Worm (Caenorhabditis elegans) whole organism, early embryonic: Measurements from ENCODE around the gene cnx-1.

Experiments used
- ama-1 ChIP-seq: fragments of 150-350 bp; optimal IDR thresholded peaks from 2 replicates; lab custom pipeline; 2014
- ceh-36 ChIP-seq: sonication (generic microtip); optimal IDR thresholded peaks from 2 replicates; lab custom pipeline; 2016; ENCODE audit warnings: missing genetic modification characterization, inconsistent platforms, missing compliant biosample characterization
- flt-1 ChIP-seq: fragments of 200-800 bp; sonication (Bioruptor generic); IDR thresholded peaks from 2 replicates; pipeline ENCODE4 v1.3.6; 2022; ENCODE audit warnings: missing genetic modification characterization, missing compliant biosample characterization
- hmbx-1 ChIP-seq: sonication (generic microtip); optimal IDR thresholded peaks from 2 replicates; lab custom pipeline; 2016; ENCODE audit warnings: mild to moderate bottlenecking, missing genetic modification characterization, missing compliant biosample characterization
- hmg-4 ChIP-seq: fragments of 200-800 bp; sonication (Bioruptor generic); optimal IDR thresholded peaks from 2 replicates; lab custom pipeline; 2018; ENCODE audit warnings: mild to moderate bottlenecking, missing genetic modification characterization, missing compliant biosample characterization
- pes-1 ChIP-seq: fragments of 200-800 bp; sonication (Bioruptor generic); IDR thresholded peaks from 2 replicates; pipeline ENCODE4 v1.3.6; 2022; ENCODE audit warnings: missing genetic modification reagents, missing genetic modification characterization, missing compliant biosample characterization
- scrt-1 ChIP-seq: fragments of 200-800 bp; sonication (Bioruptor generic); IDR thresholded peaks from 2 replicates; pipeline ENCODE4 v1.3.6; 2022; ENCODE audit warnings: missing genetic modification characterization, missing compliant biosample characterization
- sea-1 ChIP-seq: fragments of 200-800 bp; sonication (Bioruptor generic); conservative IDR thresholded peaks from 2 replicates; pipeline ENCODE4 v1.3.6; 2022; ENCODE audit warnings: missing genetic modification characterization, missing compliant biosample characterization
- tra-4 ChIP-seq: sonication (generic microtip); optimal IDR thresholded peaks from 2 replicates; lab custom pipeline; 2017; ENCODE audit warnings: missing genetic modification characterization, missing compliant biosample characterization

- TF ChIP-seq ceh-36 (tag; lab: Kevin White, UChicago) (no peak), ama-1 (lab: Kevin White, UChicago) (no peak), hmg-4 (GFP tag; lab: Kevin White, UChicago) (no peak), flt-1 (GFP tag; lab: Robert Waterston, UW) (no peak), hmbx-1 (no peak), sea-1 (no peak), scrt-1 (GFP tag; lab: Robert Waterston, UW) (no peak), pes-1 (GFP tag; lab: Robert Waterston, UW) (no peak), tra-4 (no peak)
Observed at ce11 chrIII:9776323-9776722, 40.6 kb downstream of the cnx-1 start, which contains the start of gene usp-46.
